Fruit fly (Drosophila melanogaster) whole organism, embryonic: ENCODE results near the gene CG32448.

ENCODE experiments used
- Atf6 ChIP-seq: fragments of 200-800 bp; sonication (Bioruptor generic); IDR thresholded peaks from 2 replicates; pipeline ENCODE4 v1.3.6; 2022; ENCODE audit warnings: missing biosample characterization, missing genetic modification characterization
- CG1024 ChIP-seq: fragments of 200-800 bp; sonication (Bioruptor generic); IDR thresholded peaks from 2 replicates; pipeline ENCODE4 v1.3.6; 2022; ENCODE audit warnings: missing biosample characterization, missing genetic modification characterization
- CG10321 ChIP-seq: fragments of 200-800 bp; sonication (Bioruptor generic); IDR thresholded peaks from 2 replicates; pipeline ENCODE4 v1.3.6; 2022; ENCODE audit warnings: missing biosample characterization, missing genetic modification characterization
- CG12659 ChIP-seq: fragments of 200-800 bp; sonication (Bioruptor generic); optimal IDR thresholded peaks from 3 replicates; lab custom pipeline; 2017; ENCODE audit warnings: mild to moderate bottlenecking, missing biosample characterization, missing genetic modification reagents, missing genetic modification characterization
- CG15479 ChIP-seq: fragments of 200-800 bp; sonication (Bioruptor generic); optimal IDR thresholded peaks from 3 replicates; lab custom pipeline; 2019; ENCODE audit warnings: missing biosample characterization, mild to moderate bottlenecking, missing genetic modification characterization, moderate library complexity
- CG1603 ChIP-seq: fragments of 200-800 bp; sonication (Bioruptor generic); optimal IDR thresholded peaks from 2 replicates; lab custom pipeline; 2019; ENCODE audit warnings: missing biosample characterization, mild to moderate bottlenecking, missing genetic modification characterization, moderate library complexity
- CG17802 ChIP-seq: fragments of 200-800 bp; sonication (Bioruptor generic); optimal IDR thresholded peaks from 2 replicates; lab custom pipeline; 2018; ENCODE audit warnings: missing biosample characterization, mild to moderate bottlenecking, missing genetic modification characterization, moderate library complexity
- CG17829 ChIP-seq: fragments of 200-800 bp; optimal IDR thresholded peaks from 2 replicates; lab custom pipeline; 2019; ENCODE audit warnings: missing biosample characterization, mild to moderate bottlenecking, missing genetic modification characterization, moderate library complexity
- CG1832 ChIP-seq: fragments of 200-800 bp; sonication (Bioruptor generic); optimal IDR thresholded peaks from 2 replicates; lab custom pipeline; 2017; ENCODE audit warnings: missing biosample characterization, mild to moderate bottlenecking, missing genetic modification characterization, inconsistent platforms
- CG30020 ChIP-seq: fragments of 200-800 bp; optimal IDR thresholded peaks from 2 replicates; lab custom pipeline; 2019; ENCODE audit warnings: missing biosample characterization, mild to moderate bottlenecking, missing genetic modification characterization, moderate library complexity
- CG3065 ChIP-seq: fragments of 200-800 bp; sonication (Bioruptor generic); optimal IDR thresholded peaks from 2 replicates; lab custom pipeline; 2016; ENCODE audit warnings: missing biosample characterization, missing genetic modification characterization
- CG31224 ChIP-seq: fragments of 200-800 bp; sonication (Bioruptor generic); IDR thresholded peaks from 2 replicates; pipeline ENCODE4 v1.3.6; 2022; ENCODE audit warnings: missing biosample characterization, missing genetic modification characterization
- CG31388 ChIP-seq: fragments of 200-800 bp; sonication (Bioruptor generic); optimal IDR thresholded peaks from 2 replicates; lab custom pipeline; 2016; ENCODE audit warnings: missing biosample characterization, missing genetic modification characterization
- CG3995 ChIP-seq: fragments of 200-800 bp; sonication (Bioruptor generic); optimal IDR thresholded peaks from 3 replicates; lab custom pipeline; 2016; ENCODE audit warnings: missing biosample characterization, missing genetic modification characterization
- CG5245 ChIP-seq: fragments of 200-800 bp; sonication (Bioruptor generic); optimal IDR thresholded peaks from 3 replicates; lab custom pipeline; 2016; ENCODE audit warnings: missing biosample characterization, missing genetic modification characterization
- CG6654 ChIP-seq: fragments of 200-800 bp; sonication (Bioruptor generic); optimal IDR thresholded peaks from 2 replicates; lab custom pipeline; 2017; ENCODE audit warnings: missing biosample characterization, mild to moderate bottlenecking, missing genetic modification characterization
- CG6689 ChIP-seq: fragments of 200-800 bp; sonication (Bioruptor generic); IDR thresholded peaks from 2 replicates; pipeline ENCODE4 v1.3.6; 2022; ENCODE audit warnings: missing biosample characterization, missing genetic modification characterization
- CG7271 ChIP-seq: fragments of 200-800 bp; sonication (Bioruptor generic); optimal IDR thresholded peaks from 2 replicates; lab custom pipeline; 2018; ENCODE audit warnings: missing biosample characterization, mild to moderate bottlenecking, missing genetic modification characterization, moderate library complexity
- CG7839 ChIP-seq: fragments of 200-800 bp; sonication (Bioruptor generic); optimal IDR thresholded peaks from 3 replicates; lab custom pipeline; 2018; ENCODE audit warnings: missing biosample characterization, mild to moderate bottlenecking, missing genetic modification characterization, moderate library complexity
- CG9932 ChIP-seq: fragments of 200-800 bp; sonication (Bioruptor generic); IDR thresholded peaks from 2 replicates; pipeline ENCODE4 v1.3.6; 2022; ENCODE audit warnings: missing biosample characterization, missing genetic modification characterization
- CoRest ChIP-seq: fragments of 200-800 bp; sonication (Bioruptor generic); optimal IDR thresholded peaks from 3 replicates; lab custom pipeline; 2018; ENCODE audit warnings: missing biosample characterization, mild to moderate bottlenecking, missing genetic modification characterization, moderate library complexity
- D19B ChIP-seq: fragments of 200-800 bp; sonication (Bioruptor generic); optimal IDR thresholded peaks from 2 replicates; lab custom pipeline; 2017; ENCODE audit warnings: missing biosample characterization, mild to moderate bottlenecking, missing genetic modification characterization
- Dip2 ChIP-seq: fragments of 200-800 bp; sonication (Bioruptor generic); IDR thresholded peaks from 2 replicates; pipeline ENCODE4 v1.3.6; 2022; ENCODE audit warnings: missing biosample characterization, missing genetic modification characterization
- Dp ChIP-seq: fragments of 200-800 bp; sonication (Bioruptor generic); optimal IDR thresholded peaks from 2 replicates; lab custom pipeline; 2018; ENCODE audit warnings: missing biosample characterization, mild to moderate bottlenecking, missing genetic modification characterization, moderate library complexity
- GATAe ChIP-seq: fragments of 200-800 bp; sonication (Bioruptor generic); conservative IDR thresholded peaks from 2 replicates; pipeline ENCODE4 v1.3.6; 2022; ENCODE audit warnings: missing biosample characterization, missing genetic modification characterization
- HLH4C ChIP-seq: fragments of 200-800 bp; sonication (Bioruptor generic); IDR thresholded peaks from 3 replicates; pipeline ENCODE4 v1.3.6; 2022; ENCODE audit warnings: missing biosample characterization, missing genetic modification characterization; ENCODE audit not compliant: partially characterized antibody
- HLHmδ ChIP-seq: fragments of 200-800 bp; sonication (Bioruptor generic); optimal IDR thresholded peaks from 2 replicates; lab custom pipeline; 2018; ENCODE audit warnings: missing biosample characterization, mild to moderate bottlenecking, missing genetic modification characterization, moderate library complexity
- Hand ChIP-seq: fragments of 200-800 bp; sonication (Bioruptor generic); optimal IDR thresholded peaks from 2 replicates; lab custom pipeline; 2017; ENCODE audit warnings: mild to moderate bottlenecking, missing biosample characterization, missing genetic modification reagents, missing genetic modification characterization
- HmgD ChIP-seq: fragments of 200-800 bp; sonication (Bioruptor generic); optimal IDR thresholded peaks from 3 replicates; lab custom pipeline; 2016; ENCODE audit warnings: missing biosample characterization, missing genetic modification characterization
- MTF-1 ChIP-seq: fragments of 200-800 bp; sonication (Bioruptor generic); optimal IDR thresholded peaks from 2 replicates; lab custom pipeline; 2018; ENCODE audit warnings: missing biosample characterization, mild to moderate bottlenecking, missing genetic modification characterization, borderline replicate concordance
- Sin3A ChIP-seq: fragments of >200 bp; optimal IDR thresholded peaks from 2 replicates; lab custom pipeline; 2018
- al ChIP-seq: fragments of 200-800 bp; sonication (Bioruptor generic); IDR thresholded peaks from 2 replicates; pipeline ENCODE4 v1.3.6; 2022; ENCODE audit warnings: missing biosample characterization, missing genetic modification characterization
- az2 ChIP-seq: fragments of 200-800 bp; sonication (Bioruptor generic); optimal IDR thresholded peaks from 3 replicates; lab custom pipeline; 2016; ENCODE audit warnings: missing biosample characterization, missing genetic modification characterization
- cato ChIP-seq: fragments of 200-800 bp; sonication (Bioruptor generic); optimal IDR thresholded peaks from 2 replicates; lab custom pipeline; 2016; ENCODE audit warnings: missing biosample characterization, missing genetic modification characterization, borderline replicate concordance
- chm ChIP-seq: fragments of 200-800 bp; sonication (Bioruptor generic); IDR thresholded peaks from 2 replicates; pipeline ENCODE4 v1.3.6; 2022; ENCODE audit warnings: missing biosample characterization, missing genetic modification characterization
- dimm ChIP-seq: fragments of 200-800 bp; sonication (Bioruptor generic); IDR thresholded peaks from 2 replicates; pipeline ENCODE4 v1.3.6; 2022; ENCODE audit warnings: missing biosample characterization, missing genetic modification characterization
- dysf ChIP-seq: fragments of 200-800 bp; sonication (Bioruptor generic); IDR thresholded peaks from 3 replicates; pipeline ENCODE4 v1.3.6; 2022; ENCODE audit warnings: missing biosample characterization, missing genetic modification characterization
- gfzf ChIP-seq: fragments of 200-800 bp; sonication (Bioruptor generic); optimal IDR thresholded peaks from 2 replicates; lab custom pipeline; 2016; ENCODE audit warnings: missing biosample characterization, mild to moderate bottlenecking, missing genetic modification characterization, moderate library complexity
- gro ChIP-seq: fragments of 200-800 bp; sonication (Bioruptor generic); optimal IDR thresholded peaks from 2 replicates; lab custom pipeline; 2016; ENCODE audit warnings: missing biosample characterization, missing genetic modification characterization
- gsb ChIP-seq: fragments of 200-800 bp; sonication (Bioruptor generic); IDR thresholded peaks from 2 replicates; pipeline ENCODE4 v1.3.6; 2022; ENCODE audit warnings: missing biosample characterization, missing genetic modification characterization
- hkb ChIP-seq, 2 experiments: fragments of 200-800 bp in 1 of 2; fragments of >200 bp in 1 of 2; sonication (Bioruptor generic) in 1 of 2; IDR thresholded peaks in 1 of 2; optimal IDR thresholded peaks in 1 of 2; 2 replicates each; pipeline versions ENCODE4 v1.3.6 to Lab custom; 2017 to 2022; ENCODE audit warnings: missing biosample characterization in 1 of 2, missing genetic modification characterization in 1 of 2
- kah ChIP-seq: fragments of 200-800 bp; sonication (Bioruptor generic); optimal IDR thresholded peaks from 2 replicates; lab custom pipeline; 2018; ENCODE audit warnings: missing biosample characterization, mild to moderate bottlenecking, missing genetic modification characterization
- kay ChIP-seq: fragments of 200-800 bp; sonication (Bioruptor generic); optimal IDR thresholded peaks from 2 replicates; lab custom pipeline; 2016; ENCODE audit warnings: missing biosample characterization, missing genetic modification characterization
- lab ChIP-seq: fragments of 200-800 bp; sonication (Bioruptor generic); optimal IDR thresholded peaks from 3 replicates; lab custom pipeline; 2017; ENCODE audit warnings: missing biosample characterization, missing genetic modification characterization, mild to moderate bottlenecking, moderate library complexity, missing genetic modification reagents
- nmo ChIP-seq: fragments of 200-800 bp; sonication (Bioruptor generic); optimal IDR thresholded peaks from 2 replicates; lab custom pipeline; 2018; ENCODE audit warnings: missing biosample characterization, mild to moderate bottlenecking, missing genetic modification characterization, moderate library complexity
- phol ChIP-seq: fragments of 200-800 bp; sonication (Bioruptor generic); optimal IDR thresholded peaks from 3 replicates; lab custom pipeline; 2018; ENCODE audit warnings: missing biosample characterization, mild to moderate bottlenecking, missing genetic modification characterization, moderate library complexity
- tgo ChIP-seq: fragments of 200-800 bp; sonication (Bioruptor generic); IDR thresholded peaks from 3 replicates; pipeline ENCODE4 v1.3.6; 2022; ENCODE audit warnings: missing biosample characterization, missing genetic modification characterization
- ttk ChIP-seq: fragments of 200-800 bp; sonication (Bioruptor generic); IDR thresholded peaks from 2 replicates; pipeline ENCODE4 v2.1.2; 2022; ENCODE audit warnings: missing biosample characterization, missing genetic modification characterization
- unpg ChIP-seq: fragments of 200-800 bp; sonication (Bioruptor generic); optimal IDR thresholded peaks from 3 replicates; lab custom pipeline; 2018; ENCODE audit warnings: missing biosample characterization, mild to moderate bottlenecking, missing genetic modification characterization, moderate library complexity
- vnd ChIP-seq: fragments of 200-800 bp; sonication (Bioruptor generic); IDR thresholded peaks from 3 replicates; pipeline ENCODE4 v1.3.6; 2022; ENCODE audit warnings: missing biosample characterization, missing genetic modification characterization; ENCODE audit not compliant: partially characterized antibody
- zfh1 ChIP-seq: fragments of 200-800 bp; sonication (Bioruptor generic); IDR thresholded peaks from 3 replicates; pipeline ENCODE4 v1.3.6; 2022; ENCODE audit warnings: missing biosample characterization, missing genetic modification characterization

Gene CG32448

DNA sequence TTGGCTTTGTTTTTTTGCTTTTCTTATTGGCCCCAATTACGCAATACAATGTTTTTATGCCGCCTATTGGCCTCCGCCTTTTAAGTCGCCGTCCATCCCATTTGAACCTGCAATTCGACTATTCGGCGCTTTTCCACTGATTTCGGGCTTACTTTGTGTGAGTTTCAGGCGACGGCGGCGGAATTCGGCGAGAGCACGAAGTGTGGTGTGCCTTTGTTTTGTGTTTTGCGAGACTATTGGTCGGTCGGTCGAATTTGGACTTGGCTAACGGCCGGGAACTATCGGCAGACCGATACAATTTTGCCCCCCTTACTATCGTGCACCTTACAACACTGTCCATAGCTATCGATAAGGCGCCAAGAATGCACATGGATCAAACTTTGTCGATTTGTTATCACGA, 12.8 kb upstream of the CG32448 start, which contains the start of gene P5CDh1 (continued):
- peak; percentile 62 for TF ChIP-seq lab (GFP tag; lab: Kevin White, UChicago)
- peak; percentile 10 for TF ChIP-seq HmgD (GFP tag; lab: Kevin White, UChicago)
- no peak for TF ChIP-seq CG1024 (GFP tag; lab: Robert Waterston, UW)
- no peak for TF ChIP-seq CG31224 (GFP tag; lab: Robert Waterston, UW)
- peak; percentile 54 for TF ChIP-seq gro
- no peak for TF ChIP-seq Dip2 (GFP tag; lab: Robert Waterston, UW)
- TF ChIP-seq CG6689 (GFP tag; lab: Robert Waterston, UW), result no peak
- no peak for TF ChIP-seq HLHmδ
- no peak for TF ChIP-seq CG3995 (GFP tag; lab: Kevin White, UChicago)
- no peak for TF ChIP-seq dimm (GFP tag; lab: Robert Waterston, UW)
- TF ChIP-seq az2 (GFP tag; lab: Kevin White, UChicago), result no peak
- peak; percentile 1 for TF ChIP-seq MTF-1 (GFP tag; lab: Kevin White, UChicago)
- peak; percentile 97 for TF ChIP-seq Dp (GFP tag; lab: Kevin White, UChicago)
- TF ChIP-seq CG1603, result peak; percentile 70
- TF ChIP-seq CG12659 (GFP tag; lab: Kevin White, UChicago), result peak; percentile 63
- TF ChIP-seq kah, result no peak
- peak; percentile 11 for TF ChIP-seq nmo (GFP tag; lab: Kevin White, UChicago)
- TF ChIP-seq gfzf, result peak; percentile 55
- no peak for TF ChIP-seq Hand (GFP tag; lab: Kevin White, UChicago)
- peak; percentile 53; the same call in 1 of the 2 replicates for TF ChIP-seq chm (GFP tag; lab: Robert Waterston, UW)
- no peak for TF ChIP-seq CG3065
- no peak for TF ChIP-seq CG31388 (GFP tag; lab: Kevin White, UChicago)
- TF ChIP-seq vnd (GFP tag; lab: Robert Waterston, UW), result peak; percentile 75
- TF ChIP-seq CG17829 (tag; lab: Kevin White, UChicago), result no peak
- peak; percentile 54; the same call in 1 of the 3 replicates for TF ChIP-seq tgo
- TF ChIP-seq phol, result peak; percentile 23
- TF ChIP-seq CG5245, result no peak
- peak; percentile 43 for TF ChIP-seq Sin3A (lab: Kevin White, UChicago)
- peak; percentile 48; the same call in 1 of the 3 replicates for TF ChIP-seq dysf
- TF ChIP-seq GATAe (GFP tag; lab: Robert Waterston, UW), result no peak
- no peak for TF ChIP-seq Atf6 (GFP tag; lab: Robert Waterston, UW)
- peak; percentile 29 for TF ChIP-seq CoRest (tag; lab: Kevin White, UChicago)
- no peak for TF ChIP-seq kay (GFP tag; lab: Kevin White, UChicago)
- TF ChIP-seq HLH4C, result peak; percentile 87
- no peak for TF ChIP-seq cato (GFP tag; lab: Kevin White, UChicago)
- TF ChIP-seq CG30020 (tag; lab: Kevin White, UChicago), result no peak
- TF ChIP-seq CG17802, result no peak
- TF ChIP-seq CG15479 (GFP tag; lab: Kevin White, UChicago), result no peak
- no peak for TF ChIP-seq CG1832 (GFP tag; lab: Kevin White, UChicago)
- TF ChIP-seq CG6654, result no peak
- TF ChIP-seq ttk (GFP tag; lab: Robert Waterston, UW), result no peak
- no peak for TF ChIP-seq CG10321 (GFP tag; lab: Robert Waterston, UW)
- no peak for TF ChIP-seq al
- TF ChIP-seq unpg (GFP tag; lab: Kevin White, UChicago), result no peak
- no peak for TF ChIP-seq D19B (GFP tag; lab: Kevin White, UChicago)
- TF ChIP-seq CG7839 (tag; lab: Kevin White, UChicago), result peak; percentile 5
- TF ChIP-seq CG9932 (GFP tag; lab: Robert Waterston, UW), result peak; percentile 76
- no peak for TF ChIP-seq CG7271
- TF ChIP-seq gsb, result no peak
- TF ChIP-seq zfh1 (GFP tag; lab: Robert Waterston, UW), result peak; percentile 61; the same call in 2 of the 3 replicates
- TF ChIP-seq hkb (optimal IDR thresholded peaks at IDR 0.05; lab: Kevin White, UChicago), result no peak
- no peak for TF ChIP-seq hkb (GFP tag; IDR thresholded peaks at IDR 0.05; lab: Robert Waterston, UW)
